Worm (Caenorhabditis elegans) whole organism, mixed stage, embryonic: ENCODE data around the gene gst-36.

Source experiments
- ces-1 ChIP-seq: fragments of 150-350 bp; optimal IDR thresholded peaks from 2 replicates; lab custom pipeline; 2014; ENCODE audit warnings: missing biosample characterization, missing genetic modification reagents, missing genetic modification characterization
- flh-1 ChIP-seq: fragments of 200-800 bp; sonication (Bioruptor generic); optimal IDR thresholded peaks from 2 replicates; lab custom pipeline; 2018; ENCODE audit warnings: mild to moderate bottlenecking, missing genetic modification characterization, moderate library complexity, missing compliant biosample characterization
- nhr-12 ChIP-seq: fragments of 150-350 bp; optimal IDR thresholded peaks from 2 replicates; lab custom pipeline; 2014; ENCODE audit warnings: missing biosample characterization, missing genetic modification characterization
- nhr-2 ChIP-seq: fragments of 150-350 bp; optimal IDR thresholded peaks from 2 replicates; lab custom pipeline; 2014; ENCODE audit warnings: missing biosample characterization, missing genetic modification characterization
- nhr-76 ChIP-seq: sonication (generic microtip); optimal IDR thresholded peaks from 2 replicates; lab custom pipeline; 2017; ENCODE audit warnings: missing biosample characterization, missing genetic modification characterization
- unc-39 ChIP-seq: fragments of 150-350 bp; optimal IDR thresholded peaks from 2 replicates; lab custom pipeline; 2014; ENCODE audit warnings: missing biosample characterization, missing genetic modification characterization
- unc-62 ChIP-seq: fragments of 150-350 bp; optimal IDR thresholded peaks from 2 replicates; lab custom pipeline; 2014; ENCODE audit warnings: missing biosample characterization, missing genetic modification reagents, missing genetic modification characterization

ce11 chrX:9856618-9857017, 6.1 kb downstream of the gst-36 start, which contains the start of gene R07B1.11:
- TF ChIP-seq nhr-76 (no peak), flh-1 (GFP tag; lab: Kevin White, UChicago) (no peak), ces-1 (no peak), unc-62 (no peak), nhr-2 (tag; lab: Kevin White, UChicago) (no peak), unc-39 (tag; lab: Kevin White, UChicago) (no peak), nhr-12 (no peak)
